Worm (Caenorhabditis elegans): Measurements from ENCODE around the gene fbxc-33.

ce11 chrII:943773-944172 is 30.3 kb downstream of the fbxc-33 start, which contains the start of gene clec-43:
- no peak for TF ChIP-seq nhr-12 (tag; optimal IDR thresholded peaks at IDR 0.05)
- TF ChIP-seq unc-120 (tag; optimal IDR thresholded peaks at IDR 0.05; ENCODE audit: poor library complexity, severe bottlenecking) = no peak
- TF ChIP-seq nhr-237 (tag; optimal IDR thresholded peaks at IDR 0.05) = no peak
- TF ChIP-seq ztf-11 (tag; optimal IDR thresholded peaks at IDR 0.05) = no peak
- TF ChIP-seq elt-1 (tag; optimal IDR thresholded peaks at IDR 0.05; ENCODE audit: borderline replicate concordance, insufficient read depth) = no peak
- TF ChIP-seq ceh-39 (tag; optimal IDR thresholded peaks at IDR 0.05) = no peak
- no peak for TF ChIP-seq unc-62 (GFP tag; optimal IDR thresholded peaks at IDR 0.05)
- TF ChIP-seq snpc-4 (tag; optimal IDR thresholded peaks at IDR 0.05) = no peak
- no peak for TF ChIP-seq blmp-1 (tag; optimal IDR thresholded peaks at IDR 0.05)
- no peak for TF ChIP-seq elt-3 (tag; optimal IDR thresholded peaks at IDR 0.05)
- no peak for TF ChIP-seq lin-13 (tag; optimal IDR thresholded peaks at IDR 0.05)
- no peak for TF ChIP-seq unc-39 (tag; optimal IDR thresholded peaks at IDR 0.05)
- TF ChIP-seq pha-4 (tag; optimal IDR thresholded peaks at IDR 0.05) = no peak
